Worm (Caenorhabditis elegans) whole organism, young adult: ENCODE results near the gene C25D7.15.

Experiments used
- ZK185.1 ChIP-seq: sonication (generic microtip); optimal IDR thresholded peaks from 2 replicates; lab custom pipeline; 2016; ENCODE audit warnings: mild to moderate bottlenecking, missing genetic modification characterization, missing compliant biosample characterization; ENCODE audit not compliant: poor library complexity, severe bottlenecking
- ekl-4 ChIP-seq: fragments of 200-800 bp; sonication (Bioruptor generic); IDR thresholded peaks from 2 replicates; pipeline ENCODE4 v1.3.6; 2022; ENCODE audit warnings: missing genetic modification reagents, missing genetic modification characterization, missing compliant biosample characterization
- ztf-28 ChIP-seq: fragments of 200-800 bp; sonication (Bioruptor generic); IDR thresholded peaks from 2 replicates; pipeline ENCODE4 v1.3.6; 2022; ENCODE audit warnings: missing genetic modification reagents, missing genetic modification characterization, missing compliant biosample characterization

DNA sequence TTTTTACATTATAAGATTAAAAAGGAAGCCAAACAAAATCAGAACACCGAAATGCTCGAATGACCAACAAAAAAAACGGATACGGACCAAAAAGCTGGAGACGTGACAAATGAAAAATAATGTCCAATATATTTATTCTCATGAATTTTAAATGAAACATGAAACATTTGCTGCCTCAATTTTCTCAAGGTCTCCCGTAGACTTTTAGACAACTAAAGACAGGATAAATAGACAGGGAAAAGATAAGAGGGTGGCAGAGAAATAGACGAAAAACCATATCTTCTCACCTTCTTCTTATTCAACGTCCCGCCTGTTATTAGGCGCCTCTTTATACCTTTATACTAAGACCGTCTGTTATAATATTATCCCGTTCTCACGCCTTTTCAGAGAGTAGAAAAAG, 43.8 kb upstream of the C25D7.15 start:
- TF ChIP-seq ztf-28 (GFP tag; lab: Robert Waterston, UW) = no peak
- TF ChIP-seq ekl-4 = no peak
- no peak for TF ChIP-seq ZK185.1 (tag; lab: Kevin White, UChicago)
